Worm (Caenorhabditis elegans) whole organism, young adult: Measurements from ENCODE around the gene cnc-10.
A peak's percentile ranks its signal among the peaks of the same experiment; 100 is the strongest.
"Not testable (repeated sequence)": the region's sequence is repeated elsewhere in the genome, so short reads cannot be mapped to it uniquely, and the experiment has no call there.

ENCODE experiments used
- T07F8.4 ChIP-seq: sonication (generic microtip); optimal IDR thresholded peaks from 2 replicates; lab custom pipeline; 2016; ENCODE audit warnings: mild to moderate bottlenecking, missing genetic modification characterization, moderate library complexity, missing compliant biosample characterization
- lin-54 ChIP-seq: fragments of 200-800 bp; sonication (Bioruptor generic); optimal IDR thresholded peaks from 2 replicates; lab custom pipeline; 2018; ENCODE audit warnings: mild to moderate bottlenecking, missing genetic modification characterization, missing compliant biosample characterization

- TF ChIP-seq T07F8.4 = peak; percentile 15
- TF ChIP-seq lin-54 (GFP tag; lab: Kevin White, UChicago) = not testable (repeated sequence)
These were observed 6.2 kb upstream of the cnc-10 start for ce11 chrV:11176693-11177304.
